Fruit fly (Drosophila melanogaster): Measurements from ENCODE around the gene ntc.

ntc gene

dm6 chr3L:3785688-3786087 is 20.6 kb downstream of the ntc start (continued):
- no peak for TF ChIP-seq twi (tag; optimal IDR thresholded peaks at IDR 0.05)
- TF ChIP-seq CG2875 (GFP tag; optimal IDR thresholded peaks at IDR 0.05) = no peak
- TF ChIP-seq ap (GFP tag; IDR thresholded peaks at IDR 0.05) = no peak
- TF ChIP-seq CG3995 (GFP tag; optimal IDR thresholded peaks at IDR 0.05) = no peak
- TF ChIP-seq gsb (GFP tag; IDR thresholded peaks at IDR 0.05) = no peak
- no peak for TF ChIP-seq trh (GFP tag; optimal IDR thresholded peaks at IDR 0.05)
- peak; percentile 49; the same call in 1 of the 3 replicates for TF ChIP-seq H15 (GFP tag; IDR thresholded peaks at IDR 0.05)
- no peak for TF ChIP-seq br (optimal IDR thresholded peaks at IDR 0.05)
- peak; percentile 3 for TF ChIP-seq Xbp1 (GFP tag; optimal IDR thresholded peaks at IDR 0.05)
- TF ChIP-seq CG6272 (GFP tag; IDR thresholded peaks at IDR 0.05) = no peak
- TF ChIP-seq CG7745 (tag; optimal IDR thresholded peaks at IDR 0.05) = no peak
- TF ChIP-seq CG12219 (GFP tag; optimal IDR thresholded peaks at IDR 0.05) = peak; percentile 11
- no peak for TF ChIP-seq nerfin-1 (tag; optimal IDR thresholded peaks at IDR 0.05)
- TF ChIP-seq CG31388 (GFP tag; optimal IDR thresholded peaks at IDR 0.05) = no peak
- TF ChIP-seq gro (GFP tag; optimal IDR thresholded peaks at IDR 0.05) = no peak
- TF ChIP-seq CG18599 (GFP tag; optimal IDR thresholded peaks at IDR 0.05) = no peak
- TF ChIP-seq CG14014 (GFP tag; IDR thresholded peaks at IDR 0.05) = no peak; the same call in 1 of the 2 replicates
- no peak for TF ChIP-seq h (optimal IDR thresholded peaks at IDR 0.05)
- TF ChIP-seq Hey (tag; optimal IDR thresholded peaks at IDR 0.05) = no peak
- TF ChIP-seq CG1602 (GFP tag; optimal IDR thresholded peaks at IDR 0.05) = no peak
- TF ChIP-seq Nf-YA (GFP tag; IDR thresholded peaks at IDR 0.05) = no peak
- no peak for TF ChIP-seq Aef1 (GFP tag; IDR thresholded peaks at IDR 0.05)
- TF ChIP-seq CG13894 (tag; optimal IDR thresholded peaks at IDR 0.05) = no peak
- TF ChIP-seq CG13296 (GFP tag; optimal IDR thresholded peaks at IDR 0.05) = no peak
- peak; percentile 54; the same call in 1 of the 2 replicates for TF ChIP-seq CG6689 (GFP tag; IDR thresholded peaks at IDR 0.05)
- TF ChIP-seq CG15073 (GFP tag; optimal IDR thresholded peaks at IDR 0.05) = no peak
- no peak for TF ChIP-seq CG16863 (GFP tag; optimal IDR thresholded peaks at IDR 0.05)
- TF ChIP-seq CG7786 (GFP tag; optimal IDR thresholded peaks at IDR 0.05) = peak; percentile 25
- no peak for TF ChIP-seq Elba2 (GFP tag; optimal IDR thresholded peaks at IDR 0.05)
- TF ChIP-seq vfl (GFP tag; optimal IDR thresholded peaks at IDR 0.05) = no peak
- no peak for TF ChIP-seq CG12744 (GFP tag; optimal IDR thresholded peaks at IDR 0.05)
- TF ChIP-seq Spps (tag; optimal IDR thresholded peaks at IDR 0.05) = no peak
- no peak for TF ChIP-seq slp2 (GFP tag; optimal IDR thresholded peaks at IDR 0.05)
- TF ChIP-seq CG7963 (GFP tag; IDR thresholded peaks at IDR 0.05; ENCODE audit: partially characterized antibody) = no peak
- TF ChIP-seq TFAM (GFP tag; optimal IDR thresholded peaks at IDR 0.05) = no peak
- TF ChIP-seq CG3065 (GFP tag; optimal IDR thresholded peaks at IDR 0.05) = no peak
- TF ChIP-seq CG7556 (GFP tag; optimal IDR thresholded peaks at IDR 0.05) = no peak
- no peak for TF ChIP-seq Blimp-1 (GFP tag; optimal IDR thresholded peaks at IDR 0.05)
- TF ChIP-seq Rfx (GFP tag; IDR thresholded peaks at IDR 0.05) = no peak
- no peak for TF ChIP-seq CG12071 (GFP tag; optimal IDR thresholded peaks at IDR 0.05)
- no peak for TF ChIP-seq ftz-f1 (GFP tag; optimal IDR thresholded peaks at IDR 0.05)
- no peak for TF ChIP-seq mirr (GFP tag; optimal IDR thresholded peaks at IDR 0.05)
- TF ChIP-seq B-H2 (GFP tag; optimal IDR thresholded peaks at IDR 0.05) = no peak
- TF ChIP-seq run (tag; optimal IDR thresholded peaks at IDR 0.05) = no peak
- 0 out of 2 replicates have a peak, but pooled peaks have one; percentile 20 for TF ChIP-seq Oaz (GFP tag; IDR thresholded peaks at IDR 0.05)
- TF ChIP-seq CG2678 (tag; optimal IDR thresholded peaks at IDR 0.05) = peak; percentile 19
- no peak for TF ChIP-seq tio (GFP tag; optimal IDR thresholded peaks at IDR 0.05)
- TF ChIP-seq CG18476 (GFP tag; optimal IDR thresholded peaks at IDR 0.05) = no peak
- TF ChIP-seq NfI (GFP tag; optimal IDR thresholded peaks at IDR 0.05) = no peak
- peak in 1 of 2 experiments; percentile 31 for TF ChIP-seq chif (GFP tag; optimal IDR thresholded peaks at IDR 0.05)
- TF ChIP-seq abd-A (tag; optimal IDR thresholded peaks at IDR 0.05) = no peak
- TF ChIP-seq p53 (GFP tag; optimal IDR thresholded peaks at IDR 0.05) = no peak
- TF ChIP-seq CG15601 (tag; optimal IDR thresholded peaks at IDR 0.05) = no peak
